Worm (Caenorhabditis elegans) whole organism, early embryonic: Measurements from ENCODE around the gene C15B12.9.

Source experiments
- B0310.2 ChIP-seq: sonication (generic microtip); optimal IDR thresholded peaks from 2 replicates; lab custom pipeline; 2016; ENCODE audit warnings: mild to moderate bottlenecking, missing genetic modification characterization, missing compliant biosample characterization
- ama-1 ChIP-seq: fragments of 150-350 bp; optimal IDR thresholded peaks from 2 replicates; lab custom pipeline; 2014
- ceh-13 ChIP-seq: fragments of 200-800 bp; sonication (Bioruptor generic); optimal IDR thresholded peaks from 2 replicates; lab custom pipeline; 2018; ENCODE audit warnings: mild to moderate bottlenecking, missing genetic modification characterization, missing compliant biosample characterization
- ceh-36 ChIP-seq: sonication (generic microtip); optimal IDR thresholded peaks from 2 replicates; lab custom pipeline; 2016; ENCODE audit warnings: missing genetic modification characterization, inconsistent platforms, missing compliant biosample characterization
- ets-7 ChIP-seq: sonication (generic microtip); optimal IDR thresholded peaks from 2 replicates; lab custom pipeline; 2016; ENCODE audit warnings: missing genotype, missing genetic modification characterization, missing compliant biosample characterization
- hmg-4 ChIP-seq: fragments of 200-800 bp; sonication (Bioruptor generic); optimal IDR thresholded peaks from 2 replicates; lab custom pipeline; 2018; ENCODE audit warnings: mild to moderate bottlenecking, missing genetic modification characterization, missing compliant biosample characterization
- pes-1 ChIP-seq: fragments of 200-800 bp; sonication (Bioruptor generic); IDR thresholded peaks from 2 replicates; pipeline ENCODE4 v1.3.6; 2022; ENCODE audit warnings: missing genetic modification reagents, missing genetic modification characterization, missing compliant biosample characterization
- sea-1 ChIP-seq: fragments of 200-800 bp; sonication (Bioruptor generic); conservative IDR thresholded peaks from 2 replicates; pipeline ENCODE4 v1.3.6; 2022; ENCODE audit warnings: missing genetic modification characterization, missing compliant biosample characterization

ce11 chrX:6450839-6451491 lies 17.6 kb upstream of the C15B12.9 start, which contains the start of the genes grl-6 and K10C2.6:
- TF ChIP-seq ama-1 (lab: Kevin White, UChicago) (no peak), B0310.2 (no peak), sea-1 (GFP tag; lab: Robert Waterston, UW) (no peak), ceh-13 (GFP tag; lab: Kevin White, UChicago) (no peak), ets-7 (no peak), ceh-36 (no peak), pes-1 (no peak), hmg-4 (GFP tag; lab: Kevin White, UChicago) (no peak)
